Worm (Caenorhabditis elegans): Measurements from ENCODE around the gene srh-137.

ce11 chrV:16675553-16675952 is 40.9 kb downstream of the srh-137 start, which contains the start of gene srz-1:
- TF ChIP-seq klf-2 (GFP tag; conservative IDR thresholded peaks at IDR 0.05) (no peak), cog-1 (tag; optimal IDR thresholded peaks at IDR 0.05) (no peak)

All from whole organism, midembryonic.